Worm (Caenorhabditis elegans) whole organism, young adult: ENCODE data around the gene srx-76.
A peak's percentile ranks its signal among the peaks of the same experiment; 100 is the strongest.

Experiments used
- B0019.2 ChIP-seq: fragments of 200-800 bp; sonication (Bioruptor generic); conservative IDR thresholded peaks from 2 replicates; pipeline ENCODE4 v1.3.6; 2022; ENCODE audit warnings: missing genetic modification reagents, missing genetic modification characterization, missing compliant biosample characterization
- D2030.7 ChIP-seq: fragments of 200-800 bp; sonication (Bioruptor generic); IDR thresholded peaks from 2 replicates; pipeline ENCODE4 v1.3.6; 2022; ENCODE audit warnings: missing genetic modification reagents, missing genetic modification characterization, missing compliant biosample characterization
- F23B12.7 ChIP-seq: sonication (generic microtip); optimal IDR thresholded peaks from 2 replicates; lab custom pipeline; 2017; ENCODE audit warnings: missing genetic modification characterization, mild to moderate bottlenecking, missing compliant biosample characterization, antibody characterized with exemption, moderate library complexity; ENCODE audit not compliant: insufficient read depth
- F33H1.4 ChIP-seq: fragments of 200-800 bp; sonication (Bioruptor generic); IDR thresholded peaks from 2 replicates; pipeline ENCODE4 v1.3.6; 2022; ENCODE audit warnings: missing genetic modification reagents, missing genetic modification characterization, missing compliant biosample characterization
- F39B2.1 ChIP-seq: fragments of 200-800 bp; sonication (Bioruptor generic); IDR thresholded peaks from 2 replicates; pipeline ENCODE4 v1.3.6; 2022; ENCODE audit warnings: missing genetic modification reagents, missing genetic modification characterization, missing compliant biosample characterization
- F55B11.4 ChIP-seq: sonication (generic microtip); optimal IDR thresholded peaks from 2 replicates; lab custom pipeline; 2016; ENCODE audit warnings: missing compliant biosample characterization, missing genetic modification characterization, borderline replicate concordance; ENCODE audit not compliant: insufficient read depth
- K11D2.4 ChIP-seq: fragments of 200-800 bp; sonication (Bioruptor generic); IDR thresholded peaks from 2 replicates; pipeline ENCODE4 v1.3.6; 2022; ENCODE audit warnings: missing genetic modification reagents, missing genetic modification characterization, missing compliant biosample characterization
- ama-1 ChIP-seq, 3 experiments: fragments of 150-350 bp in 1 of 3; sonication (generic microtip) in 2 of 3; optimal IDR thresholded peaks; 2 replicates each; lab custom pipeline; 2014 to 2018; ENCODE audit warnings: missing biosample characterization in 2 of 3, missing genetic modification characterization in 2 of 3, missing genetic modification reagents in 2 of 3
- aptf-3 ChIP-seq: fragments of 200-800 bp; sonication (Bioruptor generic); IDR thresholded peaks from 2 replicates; pipeline ENCODE4 v1.3.6; 2022; ENCODE audit warnings: missing genetic modification characterization, missing compliant biosample characterization
- atf-7 ChIP-seq: sonication (generic microtip); optimal IDR thresholded peaks from 2 replicates; lab custom pipeline; 2017; ENCODE audit warnings: mild to moderate bottlenecking, missing genetic modification characterization, missing compliant biosample characterization
- athp-1 ChIP-seq: sonication (generic microtip); optimal IDR thresholded peaks from 2 replicates; lab custom pipeline; 2017; ENCODE audit warnings: mild to moderate bottlenecking, missing genetic modification characterization, missing compliant biosample characterization
- bed-1 ChIP-seq: fragments of 200-800 bp; sonication (Bioruptor generic); IDR thresholded peaks from 2 replicates; pipeline ENCODE4 v1.3.6; 2022; ENCODE audit warnings: missing genetic modification reagents, missing genetic modification characterization, missing compliant biosample characterization
- ccch-3 ChIP-seq: fragments of 200-800 bp; sonication (Bioruptor generic); optimal IDR thresholded peaks from 2 replicates; lab custom pipeline; 2018; ENCODE audit warnings: mild to moderate bottlenecking, missing genetic modification characterization, missing compliant biosample characterization
- cebp-1 ChIP-seq, 2 experiments: fragments of 200-800 bp in 1 of 2; sonication (Bioruptor generic) in 1 of 2; sonication (generic microtip) in 1 of 2; IDR thresholded peaks in 1 of 2; optimal IDR thresholded peaks in 1 of 2; 2 replicates each; pipeline versions ENCODE4 v1.3.6 to Lab custom; 2017 to 2022; ENCODE audit warnings: missing compliant biosample characterization in 2 of 2, missing genetic modification characterization in 2 of 2, mild to moderate bottlenecking in 1 of 2, missing genetic modification reagents in 1 of 2, moderate library complexity in 1 of 2
- ceh-27 ChIP-seq: fragments of 200-800 bp; sonication (Bioruptor generic); optimal IDR thresholded peaks from 2 replicates; lab custom pipeline; 2018; ENCODE audit warnings: mild to moderate bottlenecking, missing genetic modification characterization, moderate library complexity, missing compliant biosample characterization
- dpl-1 ChIP-seq: fragments of 150-350 bp; optimal IDR thresholded peaks from 2 replicates; lab custom pipeline; 2014; ENCODE audit warnings: missing biosample characterization, missing genetic modification reagents, missing genetic modification characterization
- egl-44 ChIP-seq: fragments of 200-800 bp; sonication (Bioruptor generic); IDR thresholded peaks from 2 replicates; pipeline ENCODE4 v1.3.6; 2022; ENCODE audit warnings: missing genetic modification reagents, missing genetic modification characterization, missing compliant biosample characterization
- ekl-4 ChIP-seq: fragments of 200-800 bp; sonication (Bioruptor generic); IDR thresholded peaks from 2 replicates; pipeline ENCODE4 v1.3.6; 2022; ENCODE audit warnings: missing genetic modification reagents, missing genetic modification characterization, missing compliant biosample characterization
- fkh-3 ChIP-seq: sonication (generic microtip); optimal IDR thresholded peaks from 2 replicates; lab custom pipeline; 2016; ENCODE audit warnings: mild to moderate bottlenecking, missing genetic modification characterization, missing compliant biosample characterization
- gei-17 ChIP-seq: fragments of 200-800 bp; sonication (Bioruptor generic); optimal IDR thresholded peaks from 2 replicates; lab custom pipeline; 2018; ENCODE audit warnings: mild to moderate bottlenecking, missing genetic modification characterization, missing compliant biosample characterization
- him-1 ChIP-seq: sonication (generic microtip); optimal IDR thresholded peaks from 2 replicates; lab custom pipeline; 2016; ENCODE audit warnings: missing genotype, missing genetic modification reagents, missing genetic modification characterization, missing compliant biosample characterization
- hlh-12 ChIP-seq: sonication (generic microtip); optimal IDR thresholded peaks from 2 replicates; lab custom pipeline; 2016; ENCODE audit warnings: missing genetic modification characterization, missing compliant biosample characterization
- hlh-26 ChIP-seq: fragments of 200-800 bp; sonication (Bioruptor generic); conservative IDR thresholded peaks from 2 replicates; pipeline ENCODE4 v1.3.6; 2022; ENCODE audit warnings: missing genetic modification reagents, missing genetic modification characterization, missing compliant biosample characterization
- hmg-1.2 ChIP-seq: fragments of 200-800 bp; sonication (Bioruptor generic); IDR thresholded peaks from 2 replicates; pipeline ENCODE4 v1.3.6; 2022; ENCODE audit warnings: missing genetic modification reagents, missing genetic modification characterization, missing compliant biosample characterization
- let-607 ChIP-seq, 2 experiments: fragments of 200-800 bp in 1 of 2; sonication (Bioruptor generic) in 1 of 2; sonication (generic microtip) in 1 of 2; optimal IDR thresholded peaks; 2 replicates each; lab custom pipeline; 2016 to 2018; ENCODE audit warnings: mild to moderate bottlenecking in 2 of 2, missing compliant biosample characterization in 2 of 2, missing genetic modification characterization in 2 of 2, moderate library complexity in 2 of 2, missing genotype in 1 of 2
- lin-40 ChIP-seq: sonication (generic microtip); optimal IDR thresholded peaks from 2 replicates; lab custom pipeline; 2016; ENCODE audit warnings: missing genetic modification characterization, mild to moderate bottlenecking, missing compliant biosample characterization, missing genotype, missing genetic modification reagents
- lin-54 ChIP-seq: fragments of 200-800 bp; sonication (Bioruptor generic); optimal IDR thresholded peaks from 2 replicates; lab custom pipeline; 2018; ENCODE audit warnings: mild to moderate bottlenecking, missing genetic modification characterization, missing compliant biosample characterization
- lsl-1 ChIP-seq: fragments of 200-800 bp; sonication (Bioruptor generic); optimal IDR thresholded peaks from 2 replicates; lab custom pipeline; 2018; ENCODE audit warnings: mild to moderate bottlenecking, missing genetic modification characterization, moderate library complexity, missing compliant biosample characterization
- lsy-27 ChIP-seq: sonication (generic microtip); optimal IDR thresholded peaks from 2 replicates; lab custom pipeline; 2017; ENCODE audit warnings: missing genetic modification characterization, mild to moderate bottlenecking, missing compliant biosample characterization, antibody characterized with exemption, missing genotype, borderline replicate concordance; ENCODE audit not compliant: insufficient read depth
- madf-3 ChIP-seq: fragments of 200-800 bp; sonication (Bioruptor generic); IDR thresholded peaks from 2 replicates; pipeline ENCODE4 v1.3.6; 2022; ENCODE audit warnings: missing genetic modification reagents, missing genetic modification characterization, missing compliant biosample characterization
- madf-6 ChIP-seq: fragments of 200-800 bp; sonication (Bioruptor generic); IDR thresholded peaks from 2 replicates; pipeline ENCODE4 v1.3.6; 2022; ENCODE audit warnings: missing genetic modification reagents, missing genetic modification characterization, missing compliant biosample characterization
- madf-8 ChIP-seq: fragments of 200-800 bp; sonication (Bioruptor generic); conservative IDR thresholded peaks from 2 replicates; pipeline ENCODE4 v1.3.6; 2022; ENCODE audit warnings: missing genetic modification reagents, missing genetic modification characterization, missing compliant biosample characterization
- mcd-1 ChIP-seq: fragments of 200-800 bp; sonication (Bioruptor generic); IDR thresholded peaks from 2 replicates; pipeline ENCODE4 v1.3.6; 2022; ENCODE audit warnings: missing genetic modification reagents, missing genetic modification characterization, missing compliant biosample characterization
- nfya-1 ChIP-seq: sonication (generic microtip); optimal IDR thresholded peaks from 2 replicates; lab custom pipeline; 2017; ENCODE audit warnings: antibody characterized with exemption, missing compliant biosample characterization, missing genetic modification characterization, borderline replicate concordance; ENCODE audit not compliant: insufficient read depth
- nhr-27 ChIP-seq: fragments of 200-800 bp; sonication (Bioruptor generic); optimal IDR thresholded peaks from 2 replicates; lab custom pipeline; 2018; ENCODE audit warnings: mild to moderate bottlenecking, missing genetic modification characterization, moderate library complexity, missing compliant biosample characterization
- sdz-38 ChIP-seq: sonication (generic microtip); optimal IDR thresholded peaks from 2 replicates; lab custom pipeline; 2016; ENCODE audit warnings: missing genotype, missing genetic modification characterization, missing compliant biosample characterization
- snpc-1.3 ChIP-seq: sonication (generic microtip); optimal IDR thresholded peaks from 2 replicates; lab custom pipeline; 2017; ENCODE audit warnings: missing genetic modification characterization, mild to moderate bottlenecking, missing compliant biosample characterization, antibody characterized with exemption, moderate library complexity, missing genotype, missing genetic modification reagents; ENCODE audit not compliant: insufficient read depth
- sptf-2 ChIP-seq: fragments of 200-800 bp; sonication (Bioruptor generic); optimal IDR thresholded peaks from 2 replicates; lab custom pipeline; 2018; ENCODE audit warnings: mild to moderate bottlenecking, missing genetic modification characterization, missing compliant biosample characterization
- unc-62 ChIP-seq: fragments of 150-350 bp; optimal IDR thresholded peaks from 2 replicates; lab custom pipeline; 2014; ENCODE audit warnings: missing biosample characterization, missing genetic modification reagents, missing genetic modification characterization
- xnd-1 ChIP-seq: sonication (generic microtip); optimal IDR thresholded peaks from 2 replicates; lab custom pipeline; 2016; ENCODE audit warnings: missing genotype, missing genetic modification reagents, missing genetic modification characterization, missing compliant biosample characterization
- zfh-2 ChIP-seq: fragments of 200-800 bp; sonication (Bioruptor generic); conservative IDR thresholded peaks from 2 replicates; pipeline ENCODE4 v1.3.6; 2022; ENCODE audit warnings: missing genetic modification reagents, missing genetic modification characterization, missing compliant biosample characterization
- ztf-22 ChIP-seq: fragments of 200-800 bp; sonication (Bioruptor generic); optimal IDR thresholded peaks from 2 replicates; lab custom pipeline; 2018; ENCODE audit warnings: mild to moderate bottlenecking, missing genetic modification characterization, moderate library complexity, missing compliant biosample characterization

The srx-76 gene

DNA sequence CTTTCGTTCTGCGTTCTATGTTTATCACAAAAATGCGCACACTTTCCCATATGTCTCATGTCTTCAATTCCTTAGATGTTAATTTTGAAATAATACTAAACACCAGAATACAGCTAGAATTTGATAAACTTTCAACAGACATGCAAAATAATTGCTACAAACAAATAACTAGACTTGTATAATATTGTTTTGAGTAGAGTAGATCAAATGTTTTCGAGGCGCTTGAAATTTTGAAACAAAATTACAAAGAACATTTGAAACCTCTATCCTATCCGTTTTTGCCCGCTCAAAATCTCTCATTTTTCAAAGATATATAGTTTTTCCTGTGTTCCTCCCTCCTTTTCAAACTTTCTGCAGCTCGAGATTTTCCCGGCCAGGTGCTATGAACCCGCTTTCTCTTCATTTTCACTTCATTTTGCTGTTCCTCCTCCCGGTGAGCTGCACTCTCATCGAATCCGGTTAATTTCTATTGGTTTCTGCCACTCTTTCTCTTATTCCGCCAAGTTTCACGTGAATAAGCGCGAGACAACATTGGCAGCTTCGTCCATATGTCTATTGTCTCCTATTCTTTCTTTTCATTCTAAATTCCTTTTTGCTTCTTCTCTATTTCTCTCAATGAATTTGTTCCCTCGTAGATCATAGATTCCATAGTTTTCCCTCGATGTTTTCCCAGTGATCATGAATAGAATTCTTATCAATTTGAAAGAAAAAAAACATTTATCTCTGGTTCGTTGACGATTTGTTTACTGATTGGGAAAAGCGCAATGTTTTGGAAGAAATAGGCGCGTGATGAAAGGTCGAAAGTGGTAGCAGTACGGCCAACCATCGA lies 30.3 kb downstream of the srx-76 start (continued):
- TF ChIP-seq F23B12.7 (tag; lab: Kevin White, UChicago) (no peak), zfh-2 (GFP tag; lab: Robert Waterston, UW) (peak; percentile 48; the same call in 1 of the 2 replicates), nhr-27 (no peak), gei-17 (GFP tag; lab: Kevin White, UChicago) (no peak), cebp-1 (GFP tag; IDR thresholded peaks at IDR 0.05; lab: Robert Waterston, UW) (no peak), cebp-1 (tag; optimal IDR thresholded peaks at IDR 0.05; lab: Kevin White, UChicago) (peak; percentile 36), xnd-1 (tag; lab: Kevin White, UChicago) (peak; percentile 79), lin-40 (peak; percentile 1), aptf-3 (GFP tag; lab: Robert Waterston, UW) (no peak), unc-62 (GFP tag; lab: Kevin White, UChicago) (no peak), snpc-1.3 (no peak), nfya-1 (tag; lab: Kevin White, UChicago) (no peak), ceh-27 (GFP tag; lab: Kevin White, UChicago) (no peak), egl-44 (no peak), F39B2.1 (GFP tag; lab: Robert Waterston, UW) (no peak), D2030.7 (no peak; the same call in 1 of the 2 replicates), bed-1 (GFP tag; lab: Robert Waterston, UW) (no peak), K11D2.4 (GFP tag; lab: Robert Waterston, UW) (0 out of 2 replicates have a peak, but pooled peaks have one; percentile 48), B0019.2 (GFP tag; lab: Robert Waterston, UW) (no peak), dpl-1 (GFP tag; lab: Kevin White, UChicago) (peak; percentile 8), ccch-3 (GFP tag; lab: Kevin White, UChicago) (no peak), ekl-4 (no peak)
- TF ChIP-seq, all 124 proteins: peak for 15

DNA sequence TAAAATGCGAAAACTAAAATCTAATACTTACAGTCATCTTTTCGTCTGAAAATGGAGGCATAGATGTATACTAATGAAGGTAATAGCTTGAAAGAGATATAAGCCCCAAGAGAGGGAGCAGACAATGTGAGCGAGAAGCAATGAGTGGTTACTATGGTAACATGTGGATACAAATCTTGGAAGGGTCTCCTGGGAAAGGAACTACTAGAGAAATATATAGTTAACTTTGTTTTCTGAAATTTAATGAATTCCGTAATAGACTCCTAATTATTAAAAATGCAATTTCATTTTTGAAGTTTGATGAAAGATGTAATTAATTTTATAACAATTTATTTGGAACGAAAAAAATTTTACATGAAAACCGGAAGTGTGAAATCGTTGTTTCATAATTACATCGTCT lies 35.7 kb downstream of the srx-76 start, which contains the start of gene osm-6:
Gene osm-6, minus strand, starts transcription at position 101 of the 400 bp plus-strand sequence.
- TF ChIP-seq lin-54 (GFP tag; lab: Kevin White, UChicago): no peak
- TF ChIP-seq hlh-12 (tag; lab: Kevin White, UChicago): no peak
- TF ChIP-seq bed-1 (GFP tag; lab: Robert Waterston, UW): no peak
- TF ChIP-seq him-1 (tag; lab: Kevin White, UChicago): no peak
- no peak for TF ChIP-seq sptf-2 (GFP tag; lab: Kevin White, UChicago)
- no peak for TF ChIP-seq fkh-3 (tag; lab: Kevin White, UChicago)
- TF ChIP-seq zfh-2 (GFP tag; lab: Robert Waterston, UW): no peak
- no peak for TF ChIP-seq athp-1 (tag; lab: Kevin White, UChicago)
- no peak for TF ChIP-seq madf-3
- TF ChIP-seq ekl-4: no peak
- TF ChIP-seq hmg-1.2 (GFP tag; lab: Robert Waterston, UW): no peak
- no peak for TF ChIP-seq F33H1.4
- TF ChIP-seq ama-1 (optimal IDR thresholded peaks at IDR 0.05; lab: Kevin White, UChicago): no peak
- no peak for TF ChIP-seq ama-1 (GFP tag; optimal IDR thresholded peaks at IDR 0.05; lab: Kevin White, UChicago)
- no peak for TF ChIP-seq lsy-27 (tag; lab: Kevin White, UChicago)

DNA sequence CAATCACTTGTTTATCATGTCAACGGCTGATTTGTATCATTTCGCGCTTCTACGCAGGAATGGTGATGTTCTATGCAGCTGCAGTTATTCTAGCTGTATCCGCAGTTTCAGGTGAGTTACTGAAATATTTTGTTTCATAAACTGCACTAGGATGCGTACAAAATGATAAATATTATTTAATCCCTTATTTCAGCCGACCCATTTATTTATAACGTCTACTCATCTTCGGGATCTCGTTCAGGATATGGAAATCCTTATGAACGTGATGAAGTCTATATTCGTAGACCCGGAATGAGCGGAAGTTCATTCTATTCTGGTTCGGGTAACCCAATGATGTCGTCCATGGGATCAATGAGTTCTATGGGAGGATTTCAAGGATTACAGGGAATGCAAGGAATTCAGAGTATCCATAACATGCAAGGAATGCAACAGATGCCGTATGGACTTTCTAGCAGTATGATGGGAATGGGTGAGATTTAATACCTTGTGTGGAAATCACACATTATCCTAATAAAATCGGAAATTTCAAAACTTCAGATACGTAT lies 37.5 kb downstream of the srx-76 start, which contains the start of gene F58H1.2:
Gene F58H1.2, plus strand, starts transcription at position 51 of the 545 bp plus-strand sequence.
- no peak for TF ChIP-seq mcd-1 (GFP tag; lab: Robert Waterston, UW)
- TF ChIP-seq sptf-2 (GFP tag; lab: Kevin White, UChicago): no peak
- TF ChIP-seq lsl-1 (GFP tag; lab: Kevin White, UChicago): no peak
- no peak for TF ChIP-seq sdz-38 (tag; lab: Kevin White, UChicago)
- no peak for TF ChIP-seq madf-6 (GFP tag; lab: Robert Waterston, UW)
- no peak for TF ChIP-seq hlh-26
- no peak for TF ChIP-seq ztf-22 (GFP tag; lab: Kevin White, UChicago)
- TF ChIP-seq F39B2.1 (GFP tag; lab: Robert Waterston, UW): no peak
- TF ChIP-seq madf-8 (GFP tag; lab: Robert Waterston, UW): no peak
- no peak for TF ChIP-seq atf-7 (tag; lab: Kevin White, UChicago)
- no peak for TF ChIP-seq let-607 (tag; optimal IDR thresholded peaks at IDR 0.05; lab: Kevin White, UChicago)
- no peak for TF ChIP-seq F55B11.4
